Worm (Caenorhabditis elegans) whole organism, L2 larva: ENCODE data around the gene C16C10.13.
A peak's percentile ranks its signal among the peaks of the same experiment; 100 is the strongest.

ENCODE experiments used
- C34F6.9 ChIP-seq: fragments of 150-350 bp; optimal IDR thresholded peaks from 2 replicates; lab custom pipeline; 2014; ENCODE audit warnings: missing biosample characterization, missing genetic modification characterization
- F13H6.1 ChIP-seq: sonication (generic microtip); optimal IDR thresholded peaks from 2 replicates; lab custom pipeline; 2016; ENCODE audit warnings: missing genetic modification characterization, missing compliant biosample characterization
- R02D3.7 ChIP-seq: fragments of 150-350 bp; optimal IDR thresholded peaks from 2 replicates; lab custom pipeline; 2014; ENCODE audit warnings: missing biosample characterization, missing genetic modification characterization
- Y55F3AM.14 ChIP-seq: fragments of 200-800 bp; sonication (Bioruptor generic); optimal IDR thresholded peaks from 2 replicates; lab custom pipeline; 2018; ENCODE audit warnings: mild to moderate bottlenecking, missing genetic modification characterization, missing compliant biosample characterization
- alr-1 ChIP-seq: fragments of 150-350 bp; optimal IDR thresholded peaks from 2 replicates; lab custom pipeline; 2014; ENCODE audit warnings: missing biosample characterization, missing genetic modification characterization
- ama-1 ChIP-seq: fragments of 150-350 bp; optimal IDR thresholded peaks from 2 replicates; lab custom pipeline; 2018; ENCODE audit warnings: inconsistent platforms
- blmp-1 ChIP-seq: sonication (generic microtip); optimal IDR thresholded peaks from 2 replicates; lab custom pipeline; 2017; ENCODE audit warnings: missing genetic modification characterization, mild to moderate bottlenecking, missing compliant biosample characterization, antibody characterized with exemption, moderate library complexity; ENCODE audit not compliant: insufficient read depth
- ceh-16 ChIP-seq: fragments of 150-350 bp; optimal IDR thresholded peaks from 2 replicates; lab custom pipeline; 2014; ENCODE audit warnings: missing biosample characterization, missing genetic modification characterization
- ceh-82 ChIP-seq: fragments of 150-350 bp; optimal IDR thresholded peaks from 2 replicates; lab custom pipeline; 2014; ENCODE audit warnings: missing biosample characterization, missing genetic modification characterization
- crh-2 ChIP-seq: sonication (generic microtip); optimal IDR thresholded peaks from 2 replicates; lab custom pipeline; 2017; ENCODE audit warnings: missing biosample characterization, missing genetic modification characterization
- egl-27 ChIP-seq: sonication (generic microtip); optimal IDR thresholded peaks from 3 replicates; lab custom pipeline; 2017; ENCODE audit warnings: missing biosample characterization, missing genetic modification reagents, missing genetic modification characterization
- elt-1 ChIP-seq: fragments of 150-350 bp; optimal IDR thresholded peaks from 2 replicates; lab custom pipeline; 2014; ENCODE audit warnings: missing biosample characterization, missing genetic modification characterization
- fos-1 ChIP-seq: fragments of 150-350 bp; optimal IDR thresholded peaks from 2 replicates; lab custom pipeline; 2014; ENCODE audit warnings: missing biosample characterization, missing genetic modification characterization
- gmeb-1 ChIP-seq: fragments of 150-350 bp; optimal IDR thresholded peaks from 2 replicates; lab custom pipeline; 2014; ENCODE audit warnings: missing biosample characterization, missing genetic modification characterization
- lin-11 ChIP-seq: fragments of 150-350 bp; sonication (generic microtip); optimal IDR thresholded peaks from 2 replicates; lab custom pipeline; 2014; ENCODE audit warnings: missing biosample characterization, missing genetic modification characterization, inconsistent platforms, mixed read lengths
- lin-13 ChIP-seq: fragments of 150-350 bp; optimal IDR thresholded peaks from 2 replicates; lab custom pipeline; 2014; ENCODE audit warnings: missing biosample characterization, missing genetic modification reagents, missing genetic modification characterization
- lin-39 ChIP-seq: fragments of 150-350 bp; optimal IDR thresholded peaks from 2 replicates; lab custom pipeline; 2014; ENCODE audit warnings: missing biosample characterization, missing genetic modification reagents, missing genetic modification characterization
- lsy-2 ChIP-seq, 2 experiments: fragments of 150-350 bp in 1 of 2; sonication (generic microtip) in 1 of 2; optimal IDR thresholded peaks; 2 replicates each; lab custom pipeline; 2014 to 2017; ENCODE audit warnings: missing biosample characterization in 2 of 2, missing genetic modification characterization in 2 of 2
- mab-5 ChIP-seq: fragments of 150-350 bp; optimal IDR thresholded peaks from 2 replicates; lab custom pipeline; 2014; ENCODE audit warnings: missing biosample characterization, missing genetic modification characterization
- mbf-1 ChIP-seq: sonication (generic microtip); optimal IDR thresholded peaks from 2 replicates; lab custom pipeline; 2017; ENCODE audit warnings: missing biosample characterization, missing genetic modification characterization
- mdl-1 ChIP-seq, 2 experiments: fragments of 150-350 bp in 1 of 2; sonication (generic microtip) in 1 of 2; optimal IDR thresholded peaks; 2 replicates each; lab custom pipeline; 2017; ENCODE audit warnings: missing biosample characterization in 2 of 2, missing genetic modification characterization in 2 of 2
- nhr-10 ChIP-seq: sonication (generic microtip); optimal IDR thresholded peaks from 2 replicates; lab custom pipeline; 2017; ENCODE audit warnings: missing biosample characterization, missing genetic modification characterization
- nhr-11 ChIP-seq: fragments of 150-350 bp; optimal IDR thresholded peaks from 2 replicates; lab custom pipeline; 2014; ENCODE audit warnings: missing biosample characterization, missing genetic modification characterization
- nhr-12 ChIP-seq: fragments of 150-350 bp; optimal IDR thresholded peaks from 2 replicates; lab custom pipeline; 2014; ENCODE audit warnings: missing biosample characterization, missing genetic modification characterization
- nhr-129 ChIP-seq: fragments of 150-350 bp; optimal IDR thresholded peaks from 2 replicates; lab custom pipeline; 2014; ENCODE audit warnings: missing biosample characterization, missing genetic modification characterization
- nhr-21 ChIP-seq: fragments of 150-350 bp; optimal IDR thresholded peaks from 2 replicates; lab custom pipeline; 2014; ENCODE audit warnings: missing biosample characterization, missing genetic modification characterization
- nhr-23 ChIP-seq: fragments of 150-350 bp; optimal IDR thresholded peaks from 2 replicates; lab custom pipeline; 2014; ENCODE audit warnings: missing biosample characterization, missing genetic modification reagents, missing genetic modification characterization
- nhr-25 ChIP-seq: fragments of 150-350 bp; sonication (generic microtip); optimal IDR thresholded peaks from 3 replicates; lab custom pipeline; 2014; ENCODE audit warnings: missing biosample characterization, missing genetic modification characterization
- nhr-6 ChIP-seq: fragments of 150-350 bp; optimal IDR thresholded peaks from 2 replicates; lab custom pipeline; 2014; ENCODE audit warnings: missing biosample characterization, missing genetic modification characterization
- nhr-77 ChIP-seq: fragments of 150-350 bp; optimal IDR thresholded peaks from 2 replicates; lab custom pipeline; 2014; ENCODE audit warnings: missing biosample characterization, missing genetic modification characterization
- sem-4 ChIP-seq: fragments of 150-350 bp; optimal IDR thresholded peaks from 2 replicates; lab custom pipeline; 2014; ENCODE audit warnings: missing biosample characterization, missing genetic modification reagents, missing genetic modification characterization
- skn-1 ChIP-seq: sonication (generic microtip); optimal IDR thresholded peaks from 2 replicates; lab custom pipeline; 2017; ENCODE audit warnings: missing biosample characterization, missing genetic modification characterization
- sma-3 ChIP-seq: sonication (generic microtip); optimal IDR thresholded peaks from 2 replicates; lab custom pipeline; 2016; ENCODE audit warnings: missing genetic modification reagents, missing genetic modification characterization, missing compliant biosample characterization
- sma-9 ChIP-seq, 2 experiments: fragments of 150-350 bp in 1 of 2; sonication (generic microtip) in 1 of 2; optimal IDR thresholded peaks; 2 replicates each; lab custom pipeline; 2014 to 2016; ENCODE audit warnings: missing genetic modification characterization in 2 of 2, mild to moderate bottlenecking in 1 of 2, missing biosample characterization in 1 of 2, missing compliant biosample characterization in 1 of 2, missing genetic modification reagents in 1 of 2, moderate library complexity in 1 of 2
- snpc-4 ChIP-seq: fragments of 150-350 bp; optimal IDR thresholded peaks from 2 replicates; lab custom pipeline; 2014; ENCODE audit warnings: missing biosample characterization, missing genetic modification characterization
- unc-39 ChIP-seq: fragments of 150-350 bp; optimal IDR thresholded peaks from 2 replicates; lab custom pipeline; 2014; ENCODE audit warnings: missing biosample characterization, missing genetic modification characterization
- unc-55 ChIP-seq: fragments of 150-350 bp; sonication (generic microtip); optimal IDR thresholded peaks from 3 replicates; lab custom pipeline; 2014; ENCODE audit warnings: missing biosample characterization, missing genetic modification reagents, missing genetic modification characterization
- unc-62 ChIP-seq: fragments of 150-350 bp; optimal IDR thresholded peaks from 2 replicates; lab custom pipeline; 2014; ENCODE audit warnings: missing biosample characterization, missing genetic modification reagents, missing genetic modification characterization
- zag-1 ChIP-seq: fragments of 150-350 bp; optimal IDR thresholded peaks from 2 replicates; lab custom pipeline; 2014; ENCODE audit warnings: missing biosample characterization, missing genetic modification characterization
- ztf-1 ChIP-seq: fragments of 200-800 bp; sonication (Bioruptor generic); conservative IDR thresholded peaks from 2 replicates; pipeline ENCODE4 v1.3.6; 2022; ENCODE audit warnings: missing genetic modification characterization, missing compliant biosample characterization
- ztf-11 ChIP-seq: sonication (generic microtip); optimal IDR thresholded peaks from 2 replicates; lab custom pipeline; 2017; ENCODE audit warnings: missing biosample characterization, missing genetic modification characterization
- ztf-4 ChIP-seq: fragments of 150-350 bp; optimal IDR thresholded peaks from 2 replicates; lab custom pipeline; 2014; ENCODE audit warnings: missing biosample characterization, missing genetic modification characterization

C16C10.13 gene

ce11 chrIII:4193659-4194103, 17.4 kb downstream of the C16C10.13 start, which contains the start of gene xbp-1:
Gene xbp-1 (plus strand): TSS chrIII:4193809.
- TF ChIP-seq egl-27 (tag; lab: Kevin White, UChicago) (peak; percentile 87), crh-2 (tag; lab: Kevin White, UChicago) (peak; percentile 100), unc-62 (no peak), nhr-12 (tag; lab: Kevin White, UChicago) (no peak), ztf-4 (tag; lab: Kevin White, UChicago) (peak; percentile 92), sma-3 (GFP tag; lab: Kevin White, UChicago) (peak; percentile 78), mbf-1 (tag; lab: Kevin White, UChicago) (no peak), ceh-82 (tag; lab: Kevin White, UChicago) (no peak), nhr-11 (tag; lab: Kevin White, UChicago) (no peak), mdl-1 (tag; optimal IDR thresholded peaks at IDR 0.05; lab: Kevin White, UChicago) (peak; percentile 31 to 72), ceh-16 (no peak), skn-1 (tag; lab: Kevin White, UChicago) (peak; percentile 85), sma-9 (GFP tag; optimal IDR thresholded peaks at IDR 0.05; lab: Kevin White, UChicago) (peak; percentile 91), sma-9 (tag; optimal IDR thresholded peaks at IDR 0.05; lab: Kevin White, UChicago) (no peak), lin-11 (tag; lab: Kevin White, UChicago) (peak; percentile 87), nhr-23 (tag; lab: Kevin White, UChicago) (no peak), ztf-1 (no peak), fos-1 (tag; lab: Kevin White, UChicago) (peak; percentile 99), F13H6.1 (tag; lab: Kevin White, UChicago) (peak; percentile 89), snpc-4 (tag; lab: Kevin White, UChicago) (peak; percentile 52), lsy-2 (tag; optimal IDR thresholded peaks at IDR 0.05; lab: Kevin White, UChicago) (peak; percentile 70 to 90), nhr-25 (tag; lab: Kevin White, UChicago) (peak; percentile 81), nhr-6 (tag; lab: Kevin White, UChicago) (peak; percentile 45), blmp-1 (peak; percentile 64), alr-1 (tag; lab: Kevin White, UChicago) (peak; percentile 31), nhr-129 (tag; lab: Kevin White, UChicago) (peak; percentile 97), zag-1 (tag; lab: Kevin White, UChicago) (peak; percentile 74), nhr-10 (tag; lab: Kevin White, UChicago) (peak; percentile 69), unc-39 (tag; lab: Kevin White, UChicago) (no peak), nhr-77 (no peak), gmeb-1 (tag; lab: Kevin White, UChicago) (peak; percentile 67), C34F6.9 (peak; percentile 99), R02D3.7 (tag; lab: Kevin White, UChicago) (no peak), Y55F3AM.14 (peak; percentile 81), ama-1 (lab: Kevin White, UChicago) (peak; percentile 92), nhr-21 (tag; lab: Kevin White, UChicago) (peak; percentile 89), lin-39 (tag; lab: Kevin White, UChicago) (no peak), sem-4 (peak; percentile 80), elt-1 (tag; lab: Kevin White, UChicago) (no peak), ztf-11 (tag; lab: Kevin White, UChicago) (no peak), lin-13 (peak; percentile 85), unc-55 (GFP tag; lab: Kevin White, UChicago) (peak; percentile 96), mab-5 (tag; lab: Kevin White, UChicago) (peak; percentile 55)

- no peak for TF ChIP-seq mab-5 (tag; lab: Kevin White, UChicago)
- TF ChIP-seq lin-13 = peak; percentile 19
Measured at ce11 chrIII:4194349-4195110, 18.3 kb downstream of the C16C10.13 start.
